Fruit fly (Drosophila melanogaster) whole organism, embryonic: ENCODE results near the gene Gorab.

Experiments used
- ATbp ChIP-seq: fragments of 200-800 bp; sonication (Bioruptor generic); optimal IDR thresholded peaks from 2 replicates; lab custom pipeline; 2017; ENCODE audit warnings: missing biosample characterization, mild to moderate bottlenecking, missing genetic modification characterization, missing genetic modification reagents
- Atf6 ChIP-seq: fragments of 200-800 bp; sonication (Bioruptor generic); IDR thresholded peaks from 2 replicates; pipeline ENCODE4 v1.3.6; 2022; ENCODE audit warnings: missing biosample characterization, missing genetic modification characterization
- BEAF-32 ChIP-seq: fragments of 200-800 bp; sonication (Bioruptor generic); optimal IDR thresholded peaks from 3 replicates; lab custom pipeline; 2017; ENCODE audit warnings: missing biosample characterization, missing genetic modification characterization, mild to moderate bottlenecking, moderate library complexity, missing genetic modification reagents
- CG1024 ChIP-seq: fragments of 200-800 bp; sonication (Bioruptor generic); IDR thresholded peaks from 2 replicates; pipeline ENCODE4 v1.3.6; 2022; ENCODE audit warnings: missing biosample characterization, missing genetic modification characterization
- CG10654 ChIP-seq: fragments of 200-800 bp; sonication (Bioruptor generic); optimal IDR thresholded peaks from 2 replicates; lab custom pipeline; 2016; ENCODE audit warnings: missing biosample characterization, missing genetic modification characterization
- CG11456 ChIP-seq: fragments of 200-800 bp; sonication (Bioruptor generic); IDR thresholded peaks from 3 replicates; pipeline ENCODE4 v1.3.6; 2022; ENCODE audit warnings: missing biosample characterization, missing genetic modification characterization
- CG13287 ChIP-seq: fragments of 200-800 bp; sonication (Bioruptor generic); IDR thresholded peaks from 2 replicates; pipeline ENCODE4 v1.3.6; 2022; ENCODE audit warnings: missing biosample characterization, missing genetic modification characterization; ENCODE audit not compliant: partially characterized antibody
- CG1792 ChIP-seq: fragments of 200-800 bp; sonication (Bioruptor generic); optimal IDR thresholded peaks from 2 replicates; lab custom pipeline; 2016; ENCODE audit warnings: missing biosample characterization, missing genetic modification characterization
- CG32767 ChIP-seq: fragments of 200-800 bp; sonication (Bioruptor generic); IDR thresholded peaks from 2 replicates; pipeline ENCODE4 v1.3.6; 2022; ENCODE audit warnings: missing biosample characterization, missing genetic modification characterization
- CG4404 ChIP-seq: fragments of 200-800 bp; sonication (Bioruptor generic); IDR thresholded peaks from 2 replicates; pipeline ENCODE4 v1.3.6; 2022; ENCODE audit warnings: missing biosample characterization, missing genetic modification characterization
- CG4854 ChIP-seq: fragments of 200-800 bp; sonication (Bioruptor generic); optimal IDR thresholded peaks from 2 replicates; lab custom pipeline; 2016; ENCODE audit warnings: missing biosample characterization, missing genetic modification characterization, inconsistent platforms
- CG6175 ChIP-seq: fragments of 200-800 bp; sonication (Bioruptor generic); IDR thresholded peaks from 3 replicates; pipeline ENCODE4 v1.3.6; 2022; ENCODE audit warnings: missing biosample characterization, missing genetic modification characterization
- CG6689 ChIP-seq: fragments of 200-800 bp; sonication (Bioruptor generic); IDR thresholded peaks from 2 replicates; pipeline ENCODE4 v1.3.6; 2022; ENCODE audit warnings: missing biosample characterization, missing genetic modification characterization
- CG8388 ChIP-seq: fragments of 200-800 bp; sonication (Bioruptor generic); optimal IDR thresholded peaks from 2 replicates; lab custom pipeline; 2019; ENCODE audit warnings: missing biosample characterization, mild to moderate bottlenecking, missing genetic modification characterization, moderate library complexity
- CG8765 ChIP-seq: fragments of 200-800 bp; sonication (Bioruptor generic); IDR thresholded peaks from 2 replicates; pipeline ENCODE4 v1.3.6; 2022; ENCODE audit warnings: missing biosample characterization, missing genetic modification characterization
- CG8924 ChIP-seq: fragments of 200-800 bp; optimal IDR thresholded peaks from 3 replicates; lab custom pipeline; 2019; ENCODE audit warnings: missing biosample characterization, mild to moderate bottlenecking, missing genetic modification characterization, moderate library complexity
- CrebB ChIP-seq: fragments of 200-800 bp; sonication (Bioruptor generic); optimal IDR thresholded peaks from 3 replicates; lab custom pipeline; 2018; ENCODE audit warnings: missing biosample characterization, mild to moderate bottlenecking, missing genetic modification characterization
- D19A ChIP-seq: fragments of 200-800 bp; optimal IDR thresholded peaks from 3 replicates; lab custom pipeline; 2019; ENCODE audit warnings: missing biosample characterization, mild to moderate bottlenecking, missing genetic modification characterization, moderate library complexity
- Doc2 ChIP-seq: fragments of 200-800 bp; sonication (Bioruptor generic); IDR thresholded peaks from 2 replicates; pipeline ENCODE4 v1.3.6; 2022; ENCODE audit warnings: missing biosample characterization, missing genetic modification characterization
- Ets65A ChIP-seq: fragments of 200-800 bp; sonication (Bioruptor generic); peaks from one replicate; lab custom pipeline; 2016; ENCODE audit warnings: missing biosample characterization, missing genetic modification characterization
- Jarid2 ChIP-seq: fragments of 200-800 bp; sonication (Bioruptor generic); optimal IDR thresholded peaks from 3 replicates; lab custom pipeline; 2017; ENCODE audit warnings: mild to moderate bottlenecking, missing biosample characterization, missing genetic modification reagents, missing genetic modification characterization
- Med ChIP-seq: fragments of 200-800 bp; sonication (Bioruptor generic); peaks from one replicate; lab custom pipeline; 2016; ENCODE audit warnings: missing biosample characterization, missing genetic modification characterization, mild to moderate bottlenecking, inconsistent platforms, moderate library complexity
- NC2β ChIP-seq: fragments of 200-800 bp; sonication (Bioruptor generic); optimal IDR thresholded peaks from 2 replicates; lab custom pipeline; 2016; ENCODE audit warnings: missing biosample characterization, missing genetic modification characterization
- Oaz ChIP-seq: fragments of 200-800 bp; sonication (Bioruptor generic); IDR thresholded peaks from 2 replicates; pipeline ENCODE4 v1.3.6; 2022; ENCODE audit warnings: missing biosample characterization, missing genetic modification characterization
- Sox102F ChIP-seq: fragments of 200-800 bp; sonication (Bioruptor generic); optimal IDR thresholded peaks from 2 replicates; lab custom pipeline; 2018; ENCODE audit warnings: missing biosample characterization, mild to moderate bottlenecking, missing genetic modification characterization, moderate library complexity
- Sry-β ChIP-seq: fragments of 200-800 bp; sonication (Bioruptor generic); optimal IDR thresholded peaks from 2 replicates; lab custom pipeline; 2018; ENCODE audit warnings: missing biosample characterization, mild to moderate bottlenecking, missing genetic modification characterization, moderate library complexity
- Tbp ChIP-seq: fragments of >200 bp; optimal IDR thresholded peaks from 2 replicates; lab custom pipeline; 2018; ENCODE audit warnings: missing biosample characterization, missing genetic modification characterization
- Usf ChIP-seq: fragments of 200-800 bp; sonication (Bioruptor generic); optimal IDR thresholded peaks from 2 replicates; lab custom pipeline; 2017; ENCODE audit warnings: missing genotype, missing biosample characterization, missing genetic modification characterization
- ase ChIP-seq: fragments of 200-800 bp; sonication (Bioruptor generic); IDR thresholded peaks from 3 replicates; pipeline ENCODE4 v1.3.6; 2022; ENCODE audit warnings: missing biosample characterization, missing genetic modification characterization
- bbx ChIP-seq: fragments of 200-800 bp; sonication (Bioruptor generic); IDR thresholded peaks from 2 replicates; pipeline ENCODE4 v1.3.6; 2022; ENCODE audit warnings: missing biosample characterization, missing genetic modification characterization; ENCODE audit not compliant: partially characterized antibody
- chinmo ChIP-seq: fragments of 200-800 bp; sonication (Bioruptor generic); IDR thresholded peaks from 4 replicates; pipeline ENCODE4 v1.3.6; 2022; ENCODE audit warnings: missing biosample characterization, missing genetic modification characterization; ENCODE audit not compliant: partially characterized antibody
- chn ChIP-seq: fragments of 200-800 bp; sonication (Bioruptor generic); optimal IDR thresholded peaks from 2 replicates; lab custom pipeline; 2016; ENCODE audit warnings: missing biosample characterization, missing genetic modification characterization
- crol ChIP-seq: fragments of 200-800 bp; sonication (Bioruptor generic); IDR thresholded peaks from 2 replicates; pipeline ENCODE4 v1.3.6; 2022; ENCODE audit warnings: missing biosample characterization, missing genetic modification characterization
- dimm ChIP-seq: fragments of 200-800 bp; sonication (Bioruptor generic); IDR thresholded peaks from 2 replicates; pipeline ENCODE4 v1.3.6; 2022; ENCODE audit warnings: missing biosample characterization, missing genetic modification characterization
- ems ChIP-seq: fragments of 200-800 bp; sonication (Bioruptor generic); optimal IDR thresholded peaks from 3 replicates; lab custom pipeline; 2016; ENCODE audit warnings: missing biosample characterization, missing genetic modification characterization
- esg ChIP-seq: fragments of 200-800 bp; sonication (Bioruptor generic); conservative IDR thresholded peaks from 2 replicates; pipeline ENCODE4 v1.3.6; 2022; ENCODE audit warnings: missing biosample characterization, missing genetic modification characterization
- grau ChIP-seq: fragments of 200-800 bp; optimal IDR thresholded peaks from 3 replicates; lab custom pipeline; 2019; ENCODE audit warnings: missing biosample characterization, mild to moderate bottlenecking, missing genetic modification characterization, moderate library complexity
- grn ChIP-seq: fragments of 200-800 bp; sonication (Bioruptor generic); optimal IDR thresholded peaks from 3 replicates; lab custom pipeline; 2017; ENCODE audit warnings: missing biosample characterization, missing genetic modification characterization
- jumu ChIP-seq: fragments of 200-800 bp; sonication (Bioruptor generic); optimal IDR thresholded peaks from 3 replicates; lab custom pipeline; 2016; ENCODE audit warnings: missing biosample characterization, missing genetic modification characterization
- lov ChIP-seq, 2 experiments: fragments of 200-800 bp in 1 of 2; fragments of >200 bp in 1 of 2; sonication (Bioruptor generic) in 1 of 2; IDR thresholded peaks in 1 of 2; optimal IDR thresholded peaks in 1 of 2; 2 replicates in 1 of 2; 3 replicates in 1 of 2; pipeline versions ENCODE4 v1.3.6 to Lab custom; 2017 to 2022; ENCODE audit warnings: missing biosample characterization in 1 of 2, missing genetic modification characterization in 1 of 2
- mld ChIP-seq: fragments of 200-800 bp; sonication (Bioruptor generic); IDR thresholded peaks from 3 replicates; pipeline ENCODE4 v1.3.6; 2022; ENCODE audit warnings: missing biosample characterization, missing genetic modification characterization; ENCODE audit not compliant: partially characterized antibody
- nom ChIP-seq: fragments of 200-800 bp; sonication (Bioruptor generic); optimal IDR thresholded peaks from 2 replicates; lab custom pipeline; 2017; ENCODE audit warnings: missing biosample characterization, missing genetic modification characterization, mild to moderate bottlenecking, moderate library complexity, missing genetic modification reagents
- otp ChIP-seq: fragments of 200-800 bp; sonication (Bioruptor generic); IDR thresholded peaks from 3 replicates; pipeline ENCODE4, ENCODE4 v1.3.6; 2022; ENCODE audit warnings: missing biosample characterization, missing genetic modification characterization
- pb ChIP-seq: fragments of 200-800 bp; sonication (Bioruptor generic); optimal IDR thresholded peaks from 3 replicates; lab custom pipeline; 2016; ENCODE audit warnings: missing biosample characterization, missing genetic modification characterization
- scrt ChIP-seq: fragments of 200-800 bp; sonication (Bioruptor generic); optimal IDR thresholded peaks from 2 replicates; lab custom pipeline; 2018; ENCODE audit warnings: missing biosample characterization, mild to moderate bottlenecking, missing genetic modification characterization, moderate library complexity
- sr ChIP-seq: fragments of 200-800 bp; sonication (Bioruptor generic); IDR thresholded peaks from 3 replicates; pipeline ENCODE4 v1.3.6; 2022; ENCODE audit warnings: missing biosample characterization, missing genetic modification characterization
- ssp ChIP-seq: fragments of 200-800 bp; sonication (Bioruptor generic); IDR thresholded peaks from 2 replicates; pipeline ENCODE4 v1.3.6; 2022; ENCODE audit warnings: missing biosample characterization, missing genetic modification characterization
- stc ChIP-seq: fragments of 200-800 bp; sonication (Bioruptor generic); IDR thresholded peaks from 2 replicates; pipeline ENCODE4 v1.3.6; 2022; ENCODE audit warnings: missing biosample characterization, missing genetic modification characterization
- zfh1 ChIP-seq: fragments of 200-800 bp; sonication (Bioruptor generic); IDR thresholded peaks from 3 replicates; pipeline ENCODE4 v1.3.6; 2022; ENCODE audit warnings: missing biosample characterization, missing genetic modification characterization

Gorab gene

dm6 chr3L:17403268-17403667 is 25.4 kb downstream of the Gorab start (continued):
- TF ChIP-seq CG1024, result no peak
- TF ChIP-seq Sox102F (GFP tag; lab: Kevin White, UChicago), result no peak
- TF ChIP-seq Jarid2 (GFP tag; lab: Kevin White, UChicago), result no peak
- TF ChIP-seq CG4854, result no peak
- TF ChIP-seq NC2β (GFP tag; lab: Kevin White, UChicago), result no peak
- peak; percentile 35 for TF ChIP-seq BEAF-32 (GFP tag; lab: Kevin White, UChicago)
- TF ChIP-seq Oaz (GFP tag; lab: Robert Waterston, UW), result no peak
- TF ChIP-seq chn (GFP tag; lab: Kevin White, UChicago), result no peak
- TF ChIP-seq CG13287 (GFP tag; lab: Robert Waterston, UW), result peak; percentile 37; the same call in 1 of the 2 replicates
- no peak for TF ChIP-seq Usf (GFP tag; lab: Kevin White, UChicago)
- TF ChIP-seq ase (GFP tag; lab: Robert Waterston, UW), result no peak

- TF ChIP-seq dimm (GFP tag; lab: Robert Waterston, UW), result 0 out of 2 replicates have a peak, but pooled peaks have one; percentile 12
- no peak for TF ChIP-seq ATbp
- peak; percentile 91 for TF ChIP-seq Ets65A (GFP tag; lab: Kevin White, UChicago)
- no peak for TF ChIP-seq CG6689 (GFP tag; lab: Robert Waterston, UW)
- peak; percentile 65 for TF ChIP-seq CG8388 (GFP tag; lab: Kevin White, UChicago)
- no peak for TF ChIP-seq Atf6 (GFP tag; lab: Robert Waterston, UW)
- TF ChIP-seq CG1792 (GFP tag; lab: Kevin White, UChicago), result no peak
- TF ChIP-seq scrt (GFP tag; lab: Kevin White, UChicago), result no peak
Observed at dm6 chr3L:17402399-17402798, 26.2 kb downstream of the Gorab start.

dm6 chr3L:17401411-17401810 is 27.2 kb downstream of the Gorab start:
- TF ChIP-seq bbx (GFP tag; lab: Robert Waterston, UW), result no peak
- TF ChIP-seq lov (optimal IDR thresholded peaks at IDR 0.05; lab: Kevin White, UChicago), result no peak
- no peak for TF ChIP-seq lov (GFP tag; IDR thresholded peaks at IDR 0.05; lab: Robert Waterston, UW)
- TF ChIP-seq CG6175 (GFP tag; lab: Robert Waterston, UW), result 0 out of 3 replicates have a peak, but pooled peaks have one; percentile 21
- no peak for TF ChIP-seq Doc2 (GFP tag; lab: Robert Waterston, UW)
- TF ChIP-seq CG8765 (GFP tag; lab: Robert Waterston, UW), result no peak
- TF ChIP-seq CrebB (tag; lab: Kevin White, UChicago), result no peak
- TF ChIP-seq grau, result no peak
- TF ChIP-seq stc (GFP tag; lab: Robert Waterston, UW), result no peak
- TF ChIP-seq pb, result no peak
- peak; percentile 83 for TF ChIP-seq Ets65A (GFP tag; lab: Kevin White, UChicago)
- no peak for TF ChIP-seq Sry-β (GFP tag; lab: Kevin White, UChicago)
- 0 out of 3 replicates have a peak, but pooled peaks have one; percentile 9 for TF ChIP-seq sr (GFP tag; lab: Robert Waterston, UW)
- TF ChIP-seq CG10654 (GFP tag; lab: Kevin White, UChicago), result no peak
- no peak for TF ChIP-seq grn
- no peak for TF ChIP-seq ems (GFP tag; lab: Kevin White, UChicago)
- TF ChIP-seq esg (GFP tag; lab: Robert Waterston, UW), result no peak
- TF ChIP-seq D19A (tag; lab: Kevin White, UChicago), result no peak
- TF ChIP-seq crol (GFP tag; lab: Robert Waterston, UW), result peak; percentile 34; the same call in 1 of the 2 replicates
- no peak for TF ChIP-seq zfh1 (GFP tag; lab: Robert Waterston, UW)
- no peak for TF ChIP-seq CG32767
- no peak for TF ChIP-seq CG8924 (tag; lab: Kevin White, UChicago)
- TF ChIP-seq ssp (GFP tag; lab: Robert Waterston, UW), result no peak
- TF ChIP-seq Med (GFP tag; lab: Kevin White, UChicago), result peak; percentile 63
- no peak for TF ChIP-seq jumu (GFP tag; lab: Kevin White, UChicago)
- TF ChIP-seq mld (GFP tag; lab: Robert Waterston, UW), result no peak
- no peak for TF ChIP-seq CG4404 (GFP tag; lab: Robert Waterston, UW)
- TF ChIP-seq chinmo (GFP tag; lab: Robert Waterston, UW), result 0 out of 4 replicates have a peak, but pooled peaks have one; percentile 25
- TF ChIP-seq otp (GFP tag; lab: Robert Waterston, UW), result no peak
- TF ChIP-seq nom (GFP tag; lab: Kevin White, UChicago), result no peak
- 0 out of 3 replicates have a peak, but pooled peaks have one; percentile 3 for TF ChIP-seq CG11456 (GFP tag; lab: Robert Waterston, UW)
- no peak for TF ChIP-seq Tbp (GFP tag; lab: Kevin White, UChicago)
